Fruit fly (Drosophila melanogaster) whole organism, wandering third instar larva: ENCODE results near the gene Ctr1B.
A peak's percentile ranks its signal among the peaks of the same experiment; 100 is the strongest.

Source experiments
- Abd-B ChIP-seq: fragments of >200 bp; optimal IDR thresholded peaks from 2 replicates; lab custom pipeline; 2017; ENCODE audit warnings: missing biosample characterization, missing genetic modification characterization
- CG9705 ChIP-seq: fragments of 200-800 bp; sonication (Bioruptor generic); optimal IDR thresholded peaks from 2 replicates; lab custom pipeline; 2018; ENCODE audit warnings: missing biosample characterization, mild to moderate bottlenecking, missing genetic modification characterization
- Dfd ChIP-seq: fragments of >200 bp; optimal IDR thresholded peaks from 2 replicates; lab custom pipeline; 2017; ENCODE audit warnings: missing biosample characterization, missing genetic modification characterization
- Dif ChIP-seq: fragments of 200-275, 200-300 bp; sonication (Bioruptor generic); optimal IDR thresholded peaks from 2 replicates; lab custom pipeline; 2018; ENCODE audit warnings: missing biosample characterization, missing genetic modification characterization; ENCODE audit not compliant: partially characterized antibody
- HLH106 ChIP-seq: fragments of 200-800 bp; optimal IDR thresholded peaks from 3 replicates; lab custom pipeline; 2019; ENCODE audit warnings: missing biosample characterization, mild to moderate bottlenecking, missing genetic modification characterization, moderate library complexity
- Hnf4 ChIP-seq: fragments of 200-800 bp; sonication (Bioruptor generic); optimal IDR thresholded peaks from 2 replicates; lab custom pipeline; 2016; ENCODE audit warnings: missing biosample characterization, mild to moderate bottlenecking, missing genetic modification characterization
- Hr83 ChIP-seq: fragments of 200-300 bp; sonication (Bioruptor generic); optimal IDR thresholded peaks from 2 replicates; lab custom pipeline; 2016; ENCODE audit warnings: missing biosample characterization, mild to moderate bottlenecking, missing genetic modification characterization, moderate library complexity; ENCODE audit not compliant: poor library complexity, severe bottlenecking
- Jra ChIP-seq: sonication (Bioruptor generic); optimal IDR thresholded peaks from 2 replicates; lab custom pipeline; 2016; ENCODE audit warnings: missing biosample characterization, missing genetic modification characterization
- Myc ChIP-seq: fragments of >200 bp; optimal IDR thresholded peaks from 2 replicates; lab custom pipeline; 2017
- N ChIP-seq: fragments of >200 bp; optimal IDR thresholded peaks from 2 replicates; lab custom pipeline; 2018; ENCODE audit warnings: missing biosample characterization, missing external identifiers, missing genetic modification characterization
- OdsH ChIP-seq: fragments of 200-800 bp; sonication (Bioruptor generic); optimal IDR thresholded peaks from 2 replicates; lab custom pipeline; 2016; ENCODE audit warnings: missing biosample characterization, mild to moderate bottlenecking, missing genetic modification characterization
- Rel ChIP-seq, 2 experiments: fragments of 200-800 bp; sonication (Bioruptor generic) in 1 of 2; optimal IDR thresholded peaks; 2 replicates in 1 of 2; 3 replicates in 1 of 2; lab custom pipeline; 2016 to 2019; ENCODE audit warnings: mild to moderate bottlenecking in 2 of 2, missing biosample characterization in 2 of 2, missing genetic modification characterization in 2 of 2, moderate library complexity in 1 of 2
- Sp1 ChIP-seq: fragments of 200-800 bp; sonication (Bioruptor generic); optimal IDR thresholded peaks from 3 replicates; lab custom pipeline; 2019; ENCODE audit warnings: missing biosample characterization, mild to moderate bottlenecking, missing genetic modification characterization, moderate library complexity
- Vsx2 ChIP-seq: fragments of 200-300, 225-300 bp; sonication (Bioruptor generic); optimal IDR thresholded peaks from 2 replicates; lab custom pipeline; 2018; ENCODE audit warnings: missing biosample characterization, missing genetic modification characterization; ENCODE audit not compliant: partially characterized antibody
- brk ChIP-seq: fragments of 200-800 bp; sonication (Bioruptor generic); optimal IDR thresholded peaks from 2 replicates; lab custom pipeline; 2016; ENCODE audit warnings: missing biosample characterization, mild to moderate bottlenecking, missing genetic modification characterization
- dl ChIP-seq, 2 experiments: fragments of 175-275, 200-275 bp in 1 of 2; fragments of 200-275 bp in 1 of 2; sonication (Bioruptor generic); optimal IDR thresholded peaks; lab custom pipeline; 2018; ENCODE audit warnings: mild to moderate bottlenecking in 2 of 2, missing biosample characterization in 2 of 2, missing genetic modification characterization in 2 of 2, moderate library complexity in 2 of 2; ENCODE audit not compliant: partially characterized antibody in 2 of 2, insufficient read depth in 1 of 2
- dmrt93B ChIP-seq: fragments of 200-800 bp; sonication (Bioruptor generic); optimal IDR thresholded peaks from 2 replicates; lab custom pipeline; 2018; ENCODE audit warnings: missing biosample characterization, mild to moderate bottlenecking, missing genetic modification characterization
- dsf ChIP-seq: sonication (Bioruptor generic); optimal IDR thresholded peaks from 2 replicates; lab custom pipeline; 2016; ENCODE audit warnings: missing biosample characterization, missing genetic modification characterization, borderline replicate concordance
- ey ChIP-seq: fragments of 200-800 bp; sonication (Bioruptor generic); optimal IDR thresholded peaks from 2 replicates; lab custom pipeline; 2016; ENCODE audit warnings: missing biosample characterization, missing genetic modification characterization
- foxo ChIP-seq, 2 experiments: fragments of 200-800 bp; sonication (Bioruptor generic); optimal IDR thresholded peaks; 2 replicates in 1 of 2; 3 replicates in 1 of 2; lab custom pipeline; 2016 to 2017; ENCODE audit warnings: missing biosample characterization in 2 of 2, missing genetic modification characterization in 2 of 2
- h ChIP-seq: fragments of 200-800 bp; sonication (Bioruptor generic); optimal IDR thresholded peaks from 3 replicates; lab custom pipeline; 2016; ENCODE audit warnings: missing biosample characterization, mild to moderate bottlenecking, missing genetic modification characterization
- jim ChIP-seq: fragments of 175-275, 200-325 bp; sonication (Bioruptor generic); optimal IDR thresholded peaks from 2 replicates; lab custom pipeline; 2016; ENCODE audit warnings: missing biosample characterization, mild to moderate bottlenecking, missing genetic modification characterization
- lola ChIP-seq: fragments of >200 bp; optimal IDR thresholded peaks from 2 replicates; lab custom pipeline; 2017; ENCODE audit warnings: missing biosample characterization, missing genetic modification characterization
- pan ChIP-seq: fragments of >200 bp; optimal IDR thresholded peaks from 2 replicates; lab custom pipeline; 2017
- psq ChIP-seq: fragments of 200-800 bp; sonication (Bioruptor generic); optimal IDR thresholded peaks from 3 replicates; lab custom pipeline; 2017; ENCODE audit warnings: missing biosample characterization, mild to moderate bottlenecking, missing genetic modification characterization, moderate library complexity
- rgr ChIP-seq: fragments of 200-800 bp; sonication (Bioruptor generic); optimal IDR thresholded peaks from 3 replicates; lab custom pipeline; 2016; ENCODE audit warnings: missing biosample characterization, mild to moderate bottlenecking, missing genetic modification characterization
- sage ChIP-seq: fragments of 200-800 bp; sonication (Bioruptor generic); optimal IDR thresholded peaks from 2 replicates; lab custom pipeline; 2016; ENCODE audit warnings: missing biosample characterization, mild to moderate bottlenecking, missing genetic modification characterization
- usp ChIP-seq: fragments of >200 bp; optimal IDR thresholded peaks from 2 replicates; lab custom pipeline; 2017; ENCODE audit warnings: missing biosample characterization, missing genetic modification characterization
- woc ChIP-seq: sonication (Bioruptor generic); optimal IDR thresholded peaks from 2 replicates; lab custom pipeline; 2016; ENCODE audit warnings: missing biosample characterization, mild to moderate bottlenecking, missing genetic modification characterization

Ctr1B gene

dm6 chr3R:8356626-8357290 lies 39.3 kb downstream of the Ctr1B start, which contains the start of gene stck:
Gene stck, plus strand, starts transcription at chr3R:8356978.
- TF ChIP-seq psq (GFP tag; lab: Kevin White, UChicago) (no peak), sage (no peak), foxo (GFP tag; optimal IDR thresholded peaks at IDR 0.05; lab: Kevin White, UChicago) (no peak), CG9705 (no peak), ey (GFP tag; lab: Kevin White, UChicago) (no peak), brk (GFP tag; lab: Kevin White, UChicago) (no peak), Myc (lab: Kevin White, UChicago) (peak; percentile 95), Vsx2 (GFP tag; lab: Kevin White, UChicago) (no peak), HLH106 (no peak), Hnf4 (GFP tag; lab: Kevin White, UChicago) (no peak), Rel (GFP tag; optimal IDR thresholded peaks at IDR 0.05; lab: Kevin White, UChicago) (no peak), Rel (tag; optimal IDR thresholded peaks at IDR 0.05; lab: Kevin White, UChicago) (peak; percentile 78), lola (GFP tag; lab: Kevin White, UChicago) (no peak), dmrt93B (GFP tag; lab: Kevin White, UChicago) (no peak), OdsH (GFP tag; lab: Kevin White, UChicago) (no peak), Dif (GFP tag; lab: Kevin White, UChicago) (no peak), pan (no peak), woc (GFP tag; lab: Kevin White, UChicago) (peak; percentile 8), N (GFP tag; lab: Kevin White, UChicago) (no peak), Dfd (GFP tag; lab: Kevin White, UChicago) (no peak), h (GFP tag; lab: Kevin White, UChicago) (peak; percentile 47), Sp1 (GFP tag; lab: Kevin White, UChicago) (no peak), usp (no peak), dl (GFP tag; optimal IDR thresholded peaks at IDR 0.05; lab: Kevin White, UChicago; ENCODE audit: insufficient read depth in 1 of 2, partially characterized antibody in 2 of 2) (peak in 1 of 2 experiments; percentile 15), dsf (GFP tag; lab: Kevin White, UChicago) (no peak)

dm6 chr3R:8357372-8357992 lies 40.1 kb downstream of the Ctr1B start:
- peak; percentile 27 for TF ChIP-seq Hr83
- TF ChIP-seq Hnf4 (GFP tag; lab: Kevin White, UChicago), result no peak
- TF ChIP-seq Jra, result peak; percentile 33

dm6 chr3R:8358004-8358403 lies 40.6 kb downstream of the Ctr1B start:
- TF ChIP-seq ey (GFP tag; lab: Kevin White, UChicago) (no peak), sage (peak; percentile 33)

dm6 chr3R:8362259-8362876 lies 45.0 kb downstream of the Ctr1B start, which contains the start of the genes Veneno and CG7963:
Gene Veneno, minus strand, starts transcription at chr3R:8362554.
Gene CG7963, plus strand, starts transcription at chr3R:8362826.
- no peak for TF ChIP-seq Jra
- TF ChIP-seq foxo (GFP tag; optimal IDR thresholded peaks at IDR 0.05; lab: Kevin White, UChicago), result peak in 1 of 2 experiments; percentile 16
- no peak for TF ChIP-seq Rel (GFP tag; optimal IDR thresholded peaks at IDR 0.05; lab: Kevin White, UChicago)
- TF ChIP-seq Rel (tag; optimal IDR thresholded peaks at IDR 0.05; lab: Kevin White, UChicago), result peak; percentile 79
- TF ChIP-seq N (GFP tag; lab: Kevin White, UChicago), result peak; percentile 64
- no peak for TF ChIP-seq sage
- peak; percentile 31 for TF ChIP-seq HLH106

- no peak for TF ChIP-seq woc (GFP tag; lab: Kevin White, UChicago)
- TF ChIP-seq rgr (GFP tag; lab: Kevin White, UChicago), result no peak
- TF ChIP-seq Abd-B (GFP tag; lab: Kevin White, UChicago), result no peak
- TF ChIP-seq jim (GFP tag; lab: Kevin White, UChicago), result no peak
- TF ChIP-seq lola (GFP tag; lab: Kevin White, UChicago), result no peak
- no peak for TF ChIP-seq pan
These were observed 51.1 kb downstream of the Ctr1B start for dm6 chr3R:8368553-8368952.
